Worm (Caenorhabditis elegans) whole organism, late embryonic: Measurements from ENCODE around the gene idpb-2.

Experiments used
- K09A11.1 ChIP-seq: sonication (generic microtip); optimal IDR thresholded peaks from 2 replicates; lab custom pipeline; 2017; ENCODE audit warnings: antibody characterized with exemption, mild to moderate bottlenecking, missing genetic modification characterization, missing compliant biosample characterization; ENCODE audit not compliant: insufficient read depth
- ama-1 ChIP-seq: fragments of 150-350 bp; optimal IDR thresholded peaks from 2 replicates; lab custom pipeline; 2014
- ceh-9 ChIP-seq: sonication (generic microtip); optimal IDR thresholded peaks from 2 replicates; lab custom pipeline; 2016; ENCODE audit warnings: mild to moderate bottlenecking, missing genetic modification characterization, inconsistent platforms, missing compliant biosample characterization
- dmd-4 ChIP-seq: sonication (generic microtip); optimal IDR thresholded peaks from 2 replicates; lab custom pipeline; 2016; ENCODE audit warnings: borderline replicate concordance, missing genetic modification characterization, missing compliant biosample characterization
- elt-2 ChIP-seq: sonication (generic microtip); optimal IDR thresholded peaks from 2 replicates; lab custom pipeline; 2016; ENCODE audit warnings: missing genetic modification reagents, missing genetic modification characterization, missing compliant biosample characterization
- fax-1 ChIP-seq: sonication (generic microtip); optimal IDR thresholded peaks from 2 replicates; lab custom pipeline; 2016; ENCODE audit warnings: missing genotype, missing genetic modification characterization, missing compliant biosample characterization

ce11 chrII:5115733-5116132, 46.3 kb upstream of the idpb-2 start, which contains the start of gene srsy-1:
- no peak for TF ChIP-seq K09A11.1 (tag; lab: Kevin White, UChicago)
- TF ChIP-seq dmd-4, result no peak
- no peak for TF ChIP-seq elt-2 (tag; lab: Kevin White, UChicago)
- TF ChIP-seq fax-1, result no peak
- no peak for TF ChIP-seq ama-1
- TF ChIP-seq ceh-9 (tag; lab: Kevin White, UChicago), result no peak
